Worm (Caenorhabditis elegans): Measurements from ENCODE around the gene C28A5.1.

DNA sequence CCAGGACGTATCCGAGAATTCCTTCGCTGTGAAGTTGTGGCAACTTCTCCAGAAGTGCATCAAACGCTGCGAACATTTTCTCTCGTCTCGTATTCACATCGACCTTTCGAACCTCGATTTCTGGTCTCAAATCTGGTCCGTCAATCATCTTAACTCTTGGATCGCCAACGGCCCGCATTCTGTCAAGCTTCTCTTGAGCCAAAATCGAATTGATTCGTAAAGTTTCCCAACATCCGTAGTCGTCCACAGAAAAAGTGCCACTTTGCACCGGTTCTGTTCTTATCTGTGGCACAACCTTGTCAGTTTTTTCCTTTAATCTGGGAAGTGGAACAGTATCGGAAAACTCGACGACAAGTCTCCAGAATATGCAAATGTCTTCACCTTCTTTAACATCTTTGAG is 1.1 kb upstream of the C28A5.1 start:
- TF ChIP-seq nfya-1 (tag; optimal IDR thresholded peaks at IDR 0.05; ENCODE audit: borderline replicate concordance, insufficient read depth) (no peak), Y95B8A.8 (GFP tag; IDR thresholded peaks at IDR 0.05) (no peak), repo-1 (tag; optimal IDR thresholded peaks at IDR 0.05) (no peak), cebp-1 (GFP tag; IDR thresholded peaks at IDR 0.05) (no peak), cebp-1 (tag; optimal IDR thresholded peaks at IDR 0.05) (no peak)
